Fruit fly (Drosophila melanogaster): ENCODE results near the gene CG46320.
A peak's percentile ranks its signal among the peaks of the same experiment; 100 is the strongest.

DNA sequence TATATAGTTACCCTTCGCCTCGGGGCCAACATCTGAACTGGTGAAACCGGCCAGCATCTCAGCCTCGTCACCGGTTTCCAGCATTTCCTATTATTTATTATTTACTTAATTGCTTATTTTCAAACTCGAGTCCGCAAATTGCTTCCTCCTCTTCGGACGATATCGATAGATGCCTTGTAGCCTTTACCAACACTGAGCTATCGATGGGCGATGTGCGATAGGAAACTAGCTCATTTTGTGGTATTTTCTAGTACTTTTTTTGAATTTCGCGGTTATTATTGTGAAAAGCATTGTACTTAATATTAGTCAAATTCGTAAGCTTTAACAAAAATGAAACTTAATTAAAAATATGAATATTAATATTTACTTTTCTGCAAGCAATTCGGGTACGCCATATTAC lies 1.9 kb upstream of the CG46320 start, which contains the start of gene Sse:
- TF ChIP-seq toe (GFP tag; optimal IDR thresholded peaks at IDR 0.05) (peak; percentile 35), pad (GFP tag; optimal IDR thresholded peaks at IDR 0.05) (peak; percentile 13), CG33017 (tag; optimal IDR thresholded peaks at IDR 0.05) (no peak), kay (GFP tag; ENCODE audit: borderline replicate concordance) (peak; percentile 49), CG14711 (tag; optimal IDR thresholded peaks at IDR 0.05) (no peak), Crg-1 (GFP tag; optimal IDR thresholded peaks at IDR 0.05) (no peak), tj (GFP tag; optimal IDR thresholded peaks at IDR 0.05) (no peak), CG7045 (GFP tag; optimal IDR thresholded peaks at IDR 0.05) (no peak), ovo (GFP tag; optimal IDR thresholded peaks at IDR 0.05) (no peak)

All from whole organism, adult.